Worm (Caenorhabditis elegans): ENCODE results near the gene fkh-9.

Gene fkh-9

DNA sequence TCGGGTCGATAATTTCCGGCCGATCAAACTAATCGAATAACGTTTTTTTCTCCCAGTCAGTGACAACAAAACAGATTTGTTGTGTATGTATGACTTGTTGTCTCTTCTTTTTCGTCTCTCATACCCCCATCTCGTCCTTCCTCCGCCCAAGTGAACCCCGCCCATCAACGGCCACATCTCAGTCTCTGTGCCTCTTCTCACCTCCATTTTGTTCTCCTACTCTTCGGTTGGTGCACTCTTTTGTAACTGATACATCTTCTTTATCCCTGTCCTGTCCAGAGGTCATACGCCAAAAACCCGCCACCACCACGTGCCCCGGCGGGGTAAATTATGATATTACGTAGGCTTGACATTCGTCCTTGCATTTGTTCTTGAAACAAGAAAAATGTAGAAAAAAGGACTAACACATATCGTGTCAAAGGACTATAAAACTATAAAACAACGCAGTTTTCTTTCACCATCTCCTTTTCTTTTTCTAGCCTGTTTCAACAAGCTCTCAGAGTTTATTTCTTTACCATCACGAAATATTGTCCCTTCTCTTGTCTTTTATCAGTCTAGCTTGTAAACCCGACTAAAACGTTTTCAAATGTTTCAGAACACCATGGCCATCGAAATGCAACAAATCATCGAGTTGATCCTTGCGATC lies 39.2 kb downstream of the fkh-9 start, which contains the start of gene pmpl-1:
Gene pmpl-1, plus strand, starts transcription at position 596 of the 646 bp plus-strand sequence.
- TF ChIP-seq jun-1 (tag; optimal IDR thresholded peaks at IDR 0.05) (peak; percentile 12), eor-1 (tag; optimal IDR thresholded peaks at IDR 0.05) (no peak), unc-39 (tag; optimal IDR thresholded peaks at IDR 0.05) (no peak), nfya-1 (tag; optimal IDR thresholded peaks at IDR 0.05; ENCODE audit: insufficient read depth) (peak; percentile 26), nhr-237 (tag; optimal IDR thresholded peaks at IDR 0.05) (no peak), mml-1 (tag; optimal IDR thresholded peaks at IDR 0.05) (no peak), R02D3.7 (tag; optimal IDR thresholded peaks at IDR 0.05) (no peak), ZK546.5 (tag; optimal IDR thresholded peaks at IDR 0.05) (no peak), nhr-77 (tag; optimal IDR thresholded peaks at IDR 0.05) (no peak), ceh-28 (tag; optimal IDR thresholded peaks at IDR 0.05) (peak; percentile 56), egl-5 (tag; optimal IDR thresholded peaks at IDR 0.05) (no peak), sea-2 (GFP tag; optimal IDR thresholded peaks at IDR 0.05) (no peak), hmg-11 (tag; optimal IDR thresholded peaks at IDR 0.05) (no peak), zag-1 (tag; optimal IDR thresholded peaks at IDR 0.05) (no peak), nhr-11 (tag; optimal IDR thresholded peaks at IDR 0.05) (no peak), lin-15B (tag; optimal IDR thresholded peaks at IDR 0.05) (no peak), tbx-2 (tag; optimal IDR thresholded peaks at IDR 0.05) (no peak), aly-2 (tag; optimal IDR thresholded peaks at IDR 0.05) (no peak), ceh-16 (tag; optimal IDR thresholded peaks at IDR 0.05) (no peak), lin-39 (tag; optimal IDR thresholded peaks at IDR 0.05) (peak; percentile 58), ztf-11 (tag; optimal IDR thresholded peaks at IDR 0.05) (no peak), pqm-1 (tag; optimal IDR thresholded peaks at IDR 0.05) (no peak), fkh-10 (GFP tag; optimal IDR thresholded peaks at IDR 0.05) (no peak), ceh-9 (tag; optimal IDR thresholded peaks at IDR 0.05) (no peak), ceh-82 (tag; optimal IDR thresholded peaks at IDR 0.05) (no peak), lsy-12 (tag; optimal IDR thresholded peaks at IDR 0.05) (peak; percentile 36), fkh-2 (tag; optimal IDR thresholded peaks at IDR 0.05) (no peak), nhr-76 (tag; optimal IDR thresholded peaks at IDR 0.05) (no peak), unc-62 (GFP tag; optimal IDR thresholded peaks at IDR 0.05) (no peak), nhr-43 (tag; optimal IDR thresholded peaks at IDR 0.05; ENCODE audit: poor library complexity, severe bottlenecking) (peak; percentile 55), elt-2 (tag; optimal IDR thresholded peaks at IDR 0.05) (no peak), ztf-4 (tag; optimal IDR thresholded peaks at IDR 0.05) (no peak), snpc-4 (tag; optimal IDR thresholded peaks at IDR 0.05) (no peak), fos-1 (tag; optimal IDR thresholded peaks at IDR 0.05) (no peak), elt-3 (tag; optimal IDR thresholded peaks at IDR 0.05) (no peak), skn-1 (tag; optimal IDR thresholded peaks at IDR 0.05) (no peak), nhr-67 (tag; optimal IDR thresholded peaks at IDR 0.05) (no peak), pha-4 (tag; optimal IDR thresholded peaks at IDR 0.05) (peak; percentile 31), mdl-1 (tag; optimal IDR thresholded peaks at IDR 0.05) (peak; percentile 57), daf-12 (tag; optimal IDR thresholded peaks at IDR 0.05) (no peak), nhr-23 (tag; optimal IDR thresholded peaks at IDR 0.05) (peak; percentile 58), ama-1 (optimal IDR thresholded peaks at IDR 0.05) (peak; percentile 57), egl-27 (tag; optimal IDR thresholded peaks at IDR 0.05) (peak; percentile 2), nhr-12 (tag; optimal IDR thresholded peaks at IDR 0.05) (no peak), elt-1 (tag; optimal IDR thresholded peaks at IDR 0.05) (no peak), nhr-25 (tag; optimal IDR thresholded peaks at IDR 0.05) (peak; percentile 95), nhr-28 (tag; optimal IDR thresholded peaks at IDR 0.05) (no peak)

Data from whole organism, L3 larva.